Fruit fly (Drosophila melanogaster): ENCODE measurements around the gene eIF4EHP.
A peak's percentile ranks its signal among the peaks of the same experiment; 100 is the strongest.

The eIF4EHP gene

dm6 chr3R:24037538-24038265 is 71.1 kb downstream of the eIF4EHP start, which contains the start of gene spas (continued):
- peak; percentile 50 for TF ChIP-seq CG3281 (GFP tag; optimal IDR thresholded peaks at IDR 0.05)
- peak; percentile 29 for TF ChIP-seq B-H2 (GFP tag; optimal IDR thresholded peaks at IDR 0.05)
- peak; percentile 61 for TF ChIP-seq CG10959 (GFP tag; IDR thresholded peaks at IDR 0.05)
- peak; percentile 78 for TF ChIP-seq Dip3 (GFP tag; optimal IDR thresholded peaks at IDR 0.05)
- no peak for TF ChIP-seq Sox100B (GFP tag; optimal IDR thresholded peaks at IDR 0.05)
- TF ChIP-seq crp (GFP tag; optimal IDR thresholded peaks at IDR 0.05) = peak in 1 of 2 experiments; percentile 81
- peak; percentile 70 for TF ChIP-seq Antp (GFP tag; optimal IDR thresholded peaks at IDR 0.05)
- TF ChIP-seq CG30403 (GFP tag; optimal IDR thresholded peaks at IDR 0.05) = peak; percentile 82
- peak; percentile 96 for TF ChIP-seq sens (GFP tag)
- no peak for TF ChIP-seq CG4282 (GFP tag; optimal IDR thresholded peaks at IDR 0.05)
- peak; percentile 77 for TF ChIP-seq Atf3 (GFP tag; optimal IDR thresholded peaks at IDR 0.05)
- TF ChIP-seq CG4820 (GFP tag; optimal IDR thresholded peaks at IDR 0.05) = peak; percentile 58
- peak; percentile 56 for TF ChIP-seq E2f1 (GFP tag; IDR thresholded peaks at IDR 0.05)
- peak; percentile 60 for TF ChIP-seq Dref (GFP tag; IDR thresholded peaks at IDR 0.05)
- no peak for TF ChIP-seq kah (GFP tag; optimal IDR thresholded peaks at IDR 0.05)
- no peak for TF ChIP-seq Lim3 (GFP tag; IDR thresholded peaks at IDR 0.05)
- peak; percentile 63 for TF ChIP-seq CG2116 (GFP tag; optimal IDR thresholded peaks at IDR 0.05)
- TF ChIP-seq hbn (GFP tag; IDR thresholded peaks at IDR 0.05; ENCODE audit: partially characterized antibody) = peak; percentile 94
- TF ChIP-seq Deaf1 (tag; optimal IDR thresholded peaks at IDR 0.05) = no peak
- TF ChIP-seq CG8765 (GFP tag; IDR thresholded peaks at IDR 0.05) = peak; percentile 85
- peak; percentile 77 for TF ChIP-seq CG16863 (GFP tag; optimal IDR thresholded peaks at IDR 0.05)
- peak; percentile 24 for TF ChIP-seq Max (GFP tag; optimal IDR thresholded peaks at IDR 0.05)
- no peak for TF ChIP-seq CG10321 (GFP tag; IDR thresholded peaks at IDR 0.05)
- TF ChIP-seq mam (GFP tag; optimal IDR thresholded peaks at IDR 0.05) = peak; percentile 73
- no peak for TF ChIP-seq CG16779 (GFP tag; IDR thresholded peaks at IDR 0.05)
- peak; percentile 93 for TF ChIP-seq Opbp (GFP tag; IDR thresholded peaks at IDR 0.05; ENCODE audit: partially characterized antibody)
- TF ChIP-seq TFAM (GFP tag; optimal IDR thresholded peaks at IDR 0.05) = no peak
- TF ChIP-seq ci (GFP tag; IDR thresholded peaks at IDR 0.05) = peak; percentile 76; the same call in 2 of the 3 replicates
- TF ChIP-seq bowl (GFP tag; IDR thresholded peaks at IDR 0.05) = no peak
- TF ChIP-seq gem (tag; optimal IDR thresholded peaks at IDR 0.05) = peak; percentile 80
- peak; percentile 62 for TF ChIP-seq HLH3B (GFP tag; IDR thresholded peaks at IDR 0.05)
- TF ChIP-seq luna (GFP tag; optimal IDR thresholded peaks at IDR 0.05) = no peak
- TF ChIP-seq CG7963 (GFP tag; IDR thresholded peaks at IDR 0.05; ENCODE audit: partially characterized antibody) = peak; percentile 75; the same call in 2 of the 3 replicates
- no peak for TF ChIP-seq NC2β (GFP tag; optimal IDR thresholded peaks at IDR 0.05)
- TF ChIP-seq CG12071 (GFP tag; optimal IDR thresholded peaks at IDR 0.05) = no peak
- TF ChIP-seq CG1603 (tag; optimal IDR thresholded peaks at IDR 0.05) = peak; percentile 90
- TF ChIP-seq sens-2 (GFP tag; IDR thresholded peaks at IDR 0.05) = peak; percentile 53; the same call in 1 of the 2 replicates
- TF ChIP-seq CG7556 (GFP tag; optimal IDR thresholded peaks at IDR 0.05) = peak; percentile 49
- peak; percentile 39; the same call in 1 of the 2 replicates for TF ChIP-seq Poxn (GFP tag; IDR thresholded peaks at IDR 0.05)
- peak; percentile 69; the same call in 1 of the 2 replicates for TF ChIP-seq ap (GFP tag; IDR thresholded peaks at IDR 0.05)
- peak; percentile 23; the same call in 1 of the 3 replicates for TF ChIP-seq CG6175 (GFP tag; IDR thresholded peaks at IDR 0.05)
- no peak for TF ChIP-seq Trl (optimal IDR thresholded peaks at IDR 0.05)
- TF ChIP-seq Trl (GFP tag; optimal IDR thresholded peaks at IDR 0.05) = peak; percentile 67
- TF ChIP-seq salm (tag; optimal IDR thresholded peaks at IDR 0.05) = no peak
- no peak for TF ChIP-seq HLHmδ (GFP tag; optimal IDR thresholded peaks at IDR 0.05)
- TF ChIP-seq Neu2 (GFP tag; optimal IDR thresholded peaks at IDR 0.05; ENCODE audit: borderline replicate concordance) = peak; percentile 47
- TF ChIP-seq az2 (GFP tag; optimal IDR thresholded peaks at IDR 0.05) = peak; percentile 57
- peak; percentile 65 for TF ChIP-seq bcd (GFP tag; optimal IDR thresholded peaks at IDR 0.05)
- no peak for TF ChIP-seq CG6654 (GFP tag; optimal IDR thresholded peaks at IDR 0.05)
- TF ChIP-seq pan (optimal IDR thresholded peaks at IDR 0.05) = no peak
- TF ChIP-seq pan (GFP tag; optimal IDR thresholded peaks at IDR 0.05 in 1 of 2, IDR thresholded peaks at IDR 0.05 in 1 of 2) = peak in 1 of 2 experiments; percentile 67
